Worm (Caenorhabditis elegans) whole organism, mixed stage, embryonic: Measurements from ENCODE around the gene gpa-6.

Source experiments
- M03D4.4 ChIP-seq: sonication (generic microtip); optimal IDR thresholded peaks from 2 replicates; lab custom pipeline; 2017; ENCODE audit warnings: mild to moderate bottlenecking, missing genetic modification characterization, missing compliant biosample characterization
- blmp-1 ChIP-seq: fragments of 150-350 bp; optimal IDR thresholded peaks from 2 replicates; lab custom pipeline; 2014; ENCODE audit warnings: missing biosample characterization, missing genetic modification characterization
- ceh-43 ChIP-seq: fragments of 200-800 bp; sonication (Bioruptor generic); optimal IDR thresholded peaks from 2 replicates; lab custom pipeline; 2018; ENCODE audit warnings: mild to moderate bottlenecking, missing genetic modification characterization, moderate library complexity, missing compliant biosample characterization
- elt-3 ChIP-seq: fragments of 150-350 bp; optimal IDR thresholded peaks from 2 replicates; lab custom pipeline; 2014; ENCODE audit warnings: missing biosample characterization, missing genetic modification characterization
- flh-1 ChIP-seq: fragments of 200-800 bp; sonication (Bioruptor generic); optimal IDR thresholded peaks from 2 replicates; lab custom pipeline; 2018; ENCODE audit warnings: mild to moderate bottlenecking, missing genetic modification characterization, moderate library complexity, missing compliant biosample characterization
- lin-13 ChIP-seq: fragments of 150-350 bp; optimal IDR thresholded peaks from 2 replicates; lab custom pipeline; 2014; ENCODE audit warnings: missing biosample characterization, missing genetic modification characterization
- lsy-2 ChIP-seq: fragments of 150-350 bp; optimal IDR thresholded peaks from 2 replicates; lab custom pipeline; 2014; ENCODE audit warnings: missing biosample characterization, missing genetic modification characterization
- mep-1 ChIP-seq: fragments of 150-350 bp; optimal IDR thresholded peaks from 2 replicates; lab custom pipeline; 2017; ENCODE audit warnings: missing biosample characterization, missing genetic modification reagents, missing genetic modification characterization, inconsistent platforms
- mls-2 ChIP-seq: sonication (generic microtip); optimal IDR thresholded peaks from 2 replicates; lab custom pipeline; 2016; ENCODE audit warnings: mild to moderate bottlenecking, missing genetic modification characterization, moderate library complexity, missing compliant biosample characterization
- nhr-2 ChIP-seq: fragments of 150-350 bp; optimal IDR thresholded peaks from 2 replicates; lab custom pipeline; 2014; ENCODE audit warnings: missing biosample characterization, missing genetic modification characterization
- unc-62 ChIP-seq: fragments of 150-350 bp; optimal IDR thresholded peaks from 2 replicates; lab custom pipeline; 2014; ENCODE audit warnings: missing biosample characterization, missing genetic modification reagents, missing genetic modification characterization

ce11 chrX:13144975-13145618 is 45.9 kb upstream of the gpa-6 start:
- TF ChIP-seq mep-1 (tag; lab: Kevin White, UChicago) (peak; percentile 57), M03D4.4 (tag; lab: Kevin White, UChicago) (peak; percentile 63), unc-62 (GFP tag; lab: Kevin White, UChicago) (peak; percentile 88), elt-3 (tag; lab: Kevin White, UChicago) (peak; percentile 39), lin-13 (tag; lab: Kevin White, UChicago) (peak; percentile 64), flh-1 (no peak), blmp-1 (tag; lab: Kevin White, UChicago) (no peak), lsy-2 (tag; lab: Kevin White, UChicago) (peak; percentile 72), mls-2 (tag; lab: Kevin White, UChicago) (peak; percentile 81), ceh-43 (GFP tag; lab: Kevin White, UChicago) (peak; percentile 46), nhr-2 (tag; lab: Kevin White, UChicago) (peak; percentile 75)
